Fruit fly (Drosophila melanogaster): Measurements from ENCODE around the gene CG42831.

CG42831 gene

dm6 chr3L:10843273-10843672 lies 28.7 kb downstream of the CG42831 start (continued):
- TF ChIP-seq PHDP (tag; optimal IDR thresholded peaks at IDR 0.05) (peak; percentile 56), dimm (GFP tag; IDR thresholded peaks at IDR 0.05) (0 out of 2 replicates have a peak, but pooled peaks have one; percentile 13), CG8281 (tag; optimal IDR thresholded peaks at IDR 0.05) (no peak), CG18619 (GFP tag; optimal IDR thresholded peaks at IDR 0.05) (peak; percentile 43), CG14965 (GFP tag; optimal IDR thresholded peaks at IDR 0.05; ENCODE audit: borderline replicate concordance) (no peak), CG10979 (tag; optimal IDR thresholded peaks at IDR 0.05) (peak; percentile 90), CG2889 (GFP tag; IDR thresholded peaks at IDR 0.05) (no peak), CG6272 (GFP tag; IDR thresholded peaks at IDR 0.05) (no peak), Fer1 (GFP tag; optimal IDR thresholded peaks at IDR 0.05) (peak; percentile 54), jigr1 (GFP tag; IDR thresholded peaks at IDR 0.05) (no peak), pnt (GFP tag; optimal IDR thresholded peaks at IDR 0.05) (no peak), CG2202 (tag; optimal IDR thresholded peaks at IDR 0.05) (peak; percentile 48), CG12942 (GFP tag; optimal IDR thresholded peaks at IDR 0.05) (peak; percentile 17), dmrt11E (tag; optimal IDR thresholded peaks at IDR 0.05) (peak; percentile 87), CG3065 (GFP tag; optimal IDR thresholded peaks at IDR 0.05) (no peak), hkb (optimal IDR thresholded peaks at IDR 0.05) (no peak), hkb (GFP tag; IDR thresholded peaks at IDR 0.05) (no peak), maf-S (GFP tag; optimal IDR thresholded peaks at IDR 0.05) (no peak), CG11504 (tag; optimal IDR thresholded peaks at IDR 0.05) (peak; percentile 81), ind (GFP tag; optimal IDR thresholded peaks at IDR 0.05) (peak; percentile 4), pita (GFP tag; optimal IDR thresholded peaks at IDR 0.05) (no peak), slbo (GFP tag; IDR thresholded peaks at IDR 0.05) (no peak), Ravus (GFP tag; IDR thresholded peaks at IDR 0.05) (no peak), bsh (GFP tag; optimal IDR thresholded peaks at IDR 0.05) (peak in 1 of 2 experiments; percentile 77), CG17568 (GFP tag; optimal IDR thresholded peaks at IDR 0.05) (peak; percentile 36), CG34224 (GFP tag; IDR thresholded peaks at IDR 0.05; ENCODE audit: partially characterized antibody) (no peak), CG11456 (GFP tag; IDR thresholded peaks at IDR 0.05) (no peak), CG8089 (GFP tag; optimal IDR thresholded peaks at IDR 0.05) (no peak), E2f2 (GFP tag; IDR thresholded peaks at IDR 0.05) (peak; percentile 35; the same call in 1 of the 2 replicates), CG17186 (GFP tag; optimal IDR thresholded peaks at IDR 0.05) (peak; percentile 5), ci (GFP tag; IDR thresholded peaks at IDR 0.05) (no peak), ase (GFP tag; IDR thresholded peaks at IDR 0.05) (no peak), D19A (tag; optimal IDR thresholded peaks at IDR 0.05) (peak; percentile 80), CG6813 (GFP tag; optimal IDR thresholded peaks at IDR 0.05) (peak; percentile 72), CG7372 (GFP tag; IDR thresholded peaks at IDR 0.05) (0 out of 2 replicates have a peak, but pooled peaks have one; percentile 38), CG16813 (GFP tag; IDR thresholded peaks at IDR 0.05; ENCODE audit: partially characterized antibody) (no peak), CTCF (GFP tag; optimal IDR thresholded peaks at IDR 0.05) (no peak), CG1832 (GFP tag; optimal IDR thresholded peaks at IDR 0.05) (no peak), CG2199 (GFP tag; IDR thresholded peaks at IDR 0.05) (no peak), CG18599 (GFP tag; optimal IDR thresholded peaks at IDR 0.05) (peak; percentile 63), Tbp (GFP tag; optimal IDR thresholded peaks at IDR 0.05) (no peak), D (optimal IDR thresholded peaks at IDR 0.05) (no peak), D (GFP tag; optimal IDR thresholded peaks at IDR 0.05) (peak; percentile 74), zen (tag; optimal IDR thresholded peaks at IDR 0.05) (peak; percentile 35), Scr (GFP tag; IDR thresholded peaks at IDR 0.05; ENCODE audit: partially characterized antibody) (no peak), CG2712 (tag; optimal IDR thresholded peaks at IDR 0.05) (peak; percentile 87), bcd (GFP tag; optimal IDR thresholded peaks at IDR 0.05) (peak; percentile 54), tin (GFP tag; optimal IDR thresholded peaks at IDR 0.05) (peak; percentile 29), cwo (GFP tag; optimal IDR thresholded peaks at IDR 0.05) (peak; percentile 6), YL-1 (GFP tag; optimal IDR thresholded peaks at IDR 0.05) (no peak), CG12104 (GFP tag; optimal IDR thresholded peaks at IDR 0.05) (peak; percentile 44), Hsf (GFP tag; optimal IDR thresholded peaks at IDR 0.05) (no peak)

Data from whole organism, embryonic.